Worm (Caenorhabditis elegans) whole organism, L1 larva: ENCODE results near the gene srt-43.

ENCODE experiments used
- alr-1 ChIP-seq: fragments of 200-800 bp; sonication (Bioruptor generic); optimal IDR thresholded peaks from 2 replicates; lab custom pipeline; 2018; ENCODE audit warnings: borderline replicate concordance, mild to moderate bottlenecking, missing genetic modification characterization, missing compliant biosample characterization
- elt-2 ChIP-seq: sonication (generic microtip); optimal IDR thresholded peaks from 2 replicates; lab custom pipeline; 2016; ENCODE audit warnings: missing genetic modification characterization, mild to moderate bottlenecking, inconsistent platforms, missing compliant biosample characterization, missing genetic modification reagents
- jun-1 ChIP-seq: fragments of 150-350 bp; optimal IDR thresholded peaks from 2 replicates; lab custom pipeline; 2014; ENCODE audit warnings: missing biosample characterization, missing genetic modification reagents, missing genetic modification characterization
- lin-15B ChIP-seq: fragments of 150-350 bp; sonication (generic microtip); optimal IDR thresholded peaks from 3 replicates; lab custom pipeline; 2014; ENCODE audit warnings: missing biosample characterization, missing genetic modification characterization
- mab-9 ChIP-seq: fragments of 200-800 bp; sonication (Bioruptor generic); IDR thresholded peaks from 2 replicates; pipeline ENCODE4 v1.3.6; 2022; ENCODE audit warnings: missing genetic modification reagents, missing genetic modification characterization, missing compliant biosample characterization
- nhr-237 ChIP-seq: fragments of 150-350 bp; optimal IDR thresholded peaks from 2 replicates; lab custom pipeline; 2014; ENCODE audit warnings: missing biosample characterization, missing genetic modification characterization
- nhr-76 ChIP-seq: sonication (generic microtip); optimal IDR thresholded peaks from 2 replicates; lab custom pipeline; 2017; ENCODE audit warnings: missing biosample characterization, missing genetic modification characterization

ce11 chrV:12751495-12752050, 17.5 kb upstream of the srt-43 start, which contains the start of gene C15C8.6:
- TF ChIP-seq nhr-76 (tag; lab: Kevin White, UChicago) (no peak), lin-15B (no peak), alr-1 (tag; lab: Kevin White, UChicago) (no peak), mab-9 (GFP tag; lab: Robert Waterston, UW) (no peak), jun-1 (no peak), nhr-237 (tag; lab: Kevin White, UChicago) (no peak), elt-2 (tag; lab: Kevin White, UChicago) (no peak)
